Worm (Caenorhabditis elegans) whole organism, L3 larva: ENCODE results near the gene alg-2.

Experiments used
- ceh-16 ChIP-seq: sonication (generic microtip); optimal IDR thresholded peaks from 2 replicates; lab custom pipeline; 2017; ENCODE audit warnings: missing biosample characterization, missing genetic modification characterization
- egl-27 ChIP-seq: sonication (generic microtip); optimal IDR thresholded peaks from 4 replicates; lab custom pipeline; 2017; ENCODE audit warnings: missing biosample characterization, missing genetic modification reagents, missing genetic modification characterization
- nhr-76 ChIP-seq: fragments of 150-350 bp; sonication (generic microtip); optimal IDR thresholded peaks from 5 replicates; lab custom pipeline; 2014; ENCODE audit warnings: missing biosample characterization, missing genetic modification characterization

- TF ChIP-seq egl-27 (tag; lab: Kevin White, UChicago) (no peak), ceh-16 (tag; lab: Kevin White, UChicago) (no peak), nhr-76 (no peak)
These were observed 11.4 kb upstream of the alg-2 start, which contains the start of gene Y46B2A.4 for ce11 chrII:861564-861963.
